Worm (Caenorhabditis elegans) whole organism, late embryonic: ENCODE results near the gene F42A10.6.
A peak's percentile ranks its signal among the peaks of the same experiment; 100 is the strongest.

Experiments used
- C08G9.2 ChIP-seq: sonication (generic microtip); optimal IDR thresholded peaks from 2 replicates; lab custom pipeline; 2016; ENCODE audit warnings: mild to moderate bottlenecking, missing genetic modification characterization, moderate library complexity, missing compliant biosample characterization
- C38D4.7 ChIP-seq: fragments of 200-800 bp; sonication (Bioruptor generic); optimal IDR thresholded peaks from 2 replicates; lab custom pipeline; 2018; ENCODE audit warnings: mild to moderate bottlenecking, missing genetic modification characterization, moderate library complexity, missing compliant biosample characterization
- K02D7.2 ChIP-seq: sonication (generic microtip); optimal IDR thresholded peaks from 2 replicates; lab custom pipeline; 2017; ENCODE audit warnings: mild to moderate bottlenecking, missing genetic modification characterization, missing compliant biosample characterization
- K09A11.1 ChIP-seq: sonication (generic microtip); optimal IDR thresholded peaks from 2 replicates; lab custom pipeline; 2017; ENCODE audit warnings: antibody characterized with exemption, mild to moderate bottlenecking, missing genetic modification characterization, missing compliant biosample characterization; ENCODE audit not compliant: insufficient read depth
- ahr-1 ChIP-seq: sonication (generic microtip); optimal IDR thresholded peaks from 2 replicates; lab custom pipeline; 2016; ENCODE audit warnings: missing genetic modification characterization, missing compliant biosample characterization
- ceh-14 ChIP-seq: sonication (generic microtip); optimal IDR thresholded peaks from 2 replicates; lab custom pipeline; 2016; ENCODE audit warnings: missing genotype, missing genetic modification characterization, missing compliant biosample characterization
- ceh-2 ChIP-seq: sonication (generic microtip); optimal IDR thresholded peaks from 2 replicates; lab custom pipeline; 2016; ENCODE audit warnings: missing genotype, missing genetic modification characterization, missing compliant biosample characterization
- ceh-22 ChIP-seq: sonication (generic microtip); optimal IDR thresholded peaks from 2 replicates; lab custom pipeline; 2017; ENCODE audit warnings: missing biosample characterization, missing genetic modification characterization
- ceh-24 ChIP-seq: sonication (generic microtip); optimal IDR thresholded peaks from 2 replicates; lab custom pipeline; 2016; ENCODE audit warnings: mild to moderate bottlenecking, missing genetic modification characterization, missing compliant biosample characterization
- ceh-45 ChIP-seq: fragments of 200-800 bp; sonication (Bioruptor generic); IDR thresholded peaks from 2 replicates; pipeline ENCODE4 v1.3.6; 2022; ENCODE audit warnings: missing genetic modification reagents, missing genetic modification characterization, missing compliant biosample characterization
- ceh-6 ChIP-seq: fragments of 200-800 bp; sonication (Bioruptor generic); optimal IDR thresholded peaks from 2 replicates; lab custom pipeline; 2018; ENCODE audit warnings: mild to moderate bottlenecking, missing genetic modification characterization, missing compliant biosample characterization
- ceh-9 ChIP-seq: sonication (generic microtip); optimal IDR thresholded peaks from 2 replicates; lab custom pipeline; 2016; ENCODE audit warnings: mild to moderate bottlenecking, missing genetic modification characterization, inconsistent platforms, missing compliant biosample characterization
- dmd-4 ChIP-seq: sonication (generic microtip); optimal IDR thresholded peaks from 2 replicates; lab custom pipeline; 2016; ENCODE audit warnings: borderline replicate concordance, missing genetic modification characterization, missing compliant biosample characterization
- elt-2 ChIP-seq: sonication (generic microtip); optimal IDR thresholded peaks from 2 replicates; lab custom pipeline; 2016; ENCODE audit warnings: missing genetic modification reagents, missing genetic modification characterization, missing compliant biosample characterization
- elt-4 ChIP-seq: sonication (generic microtip); optimal IDR thresholded peaks from 2 replicates; lab custom pipeline; 2016; ENCODE audit warnings: missing genetic modification characterization, missing compliant biosample characterization
- ets-4 ChIP-seq: sonication (generic microtip); optimal IDR thresholded peaks from 2 replicates; lab custom pipeline; 2016; ENCODE audit warnings: missing genetic modification characterization, missing compliant biosample characterization
- eyg-1 ChIP-seq: sonication (generic microtip); optimal IDR thresholded peaks from 2 replicates; lab custom pipeline; 2016; ENCODE audit warnings: missing genotype, missing genetic modification characterization, missing compliant biosample characterization
- fax-1 ChIP-seq: sonication (generic microtip); optimal IDR thresholded peaks from 2 replicates; lab custom pipeline; 2016; ENCODE audit warnings: missing genotype, missing genetic modification characterization, missing compliant biosample characterization
- fkh-10 ChIP-seq: fragments of 150-350 bp; optimal IDR thresholded peaks from 2 replicates; lab custom pipeline; 2014; ENCODE audit warnings: missing biosample characterization, missing genetic modification reagents, missing genetic modification characterization
- gmeb-2 ChIP-seq: sonication (generic microtip); optimal IDR thresholded peaks from 2 replicates; lab custom pipeline; 2016; ENCODE audit warnings: missing genetic modification characterization, inconsistent platforms, missing compliant biosample characterization
- hlh-13 ChIP-seq: fragments of 200-800 bp; sonication (Bioruptor generic); optimal IDR thresholded peaks from 2 replicates; lab custom pipeline; 2018; ENCODE audit warnings: mild to moderate bottlenecking, missing genetic modification characterization, missing compliant biosample characterization
- hlh-15 ChIP-seq: sonication (generic microtip); optimal IDR thresholded peaks from 2 replicates; lab custom pipeline; 2016; ENCODE audit warnings: missing genetic modification characterization, missing compliant biosample characterization
- hlh-6 ChIP-seq: sonication (generic microtip); optimal IDR thresholded peaks from 2 replicates; lab custom pipeline; 2016; ENCODE audit warnings: missing genotype, missing genetic modification characterization, missing compliant biosample characterization
- hlh-8 ChIP-seq: sonication (generic microtip); optimal IDR thresholded peaks from 2 replicates; lab custom pipeline; 2016; ENCODE audit warnings: missing genotype, missing genetic modification characterization, missing compliant biosample characterization
- lim-6 ChIP-seq: sonication (generic microtip); optimal IDR thresholded peaks from 2 replicates; lab custom pipeline; 2016; ENCODE audit warnings: missing genetic modification characterization, missing compliant biosample characterization
- nhr-11 ChIP-seq: fragments of 150-350 bp; optimal IDR thresholded peaks from 2 replicates; lab custom pipeline; 2014; ENCODE audit warnings: missing biosample characterization, missing genetic modification characterization
- pha-4 ChIP-seq: fragments of 150-350 bp; optimal IDR thresholded peaks from 2 replicates; lab custom pipeline; 2018; ENCODE audit warnings: missing biosample characterization, missing genetic modification reagents, missing genetic modification characterization
- syd-9 ChIP-seq: sonication (generic microtip); optimal IDR thresholded peaks from 2 replicates; lab custom pipeline; 2016; ENCODE audit warnings: mild to moderate bottlenecking, missing genetic modification characterization, moderate library complexity, missing compliant biosample characterization
- tbx-2 ChIP-seq: sonication (generic microtip); optimal IDR thresholded peaks from 2 replicates; lab custom pipeline; 2016; ENCODE audit warnings: missing genetic modification characterization, missing compliant biosample characterization
- tbx-7 ChIP-seq: sonication (generic microtip); optimal IDR thresholded peaks from 2 replicates; lab custom pipeline; 2016; ENCODE audit warnings: missing genotype, missing genetic modification characterization, missing compliant biosample characterization
- ttx-3 ChIP-seq: sonication (generic microtip); optimal IDR thresholded peaks from 2 replicates; lab custom pipeline; 2016; ENCODE audit warnings: missing genetic modification reagents, missing genetic modification characterization, missing compliant biosample characterization
- unc-3 ChIP-seq, 2 experiments: fragments of 200-800 bp in 1 of 2; sonication (Bioruptor generic) in 1 of 2; sonication (generic microtip) in 1 of 2; conservative IDR thresholded peaks in 1 of 2; optimal IDR thresholded peaks in 1 of 2; 2 replicates each; pipeline versions ENCODE4 v1.3.6 to Lab custom; 2016 to 2022; ENCODE audit warnings: missing compliant biosample characterization in 2 of 2, missing genetic modification characterization in 2 of 2, missing genetic modification reagents in 1 of 2
- unc-55 ChIP-seq: sonication (generic microtip); optimal IDR thresholded peaks from 2 replicates; lab custom pipeline; 2017; ENCODE audit warnings: missing biosample characterization, missing genetic modification reagents, missing genetic modification characterization
- unc-86 ChIP-seq: sonication (generic microtip); optimal IDR thresholded peaks from 2 replicates; lab custom pipeline; 2016; ENCODE audit warnings: missing genetic modification characterization, missing compliant biosample characterization
- ztf-16 ChIP-seq: sonication (generic microtip); optimal IDR thresholded peaks from 2 replicates; lab custom pipeline; 2017; ENCODE audit warnings: missing genetic modification characterization, missing compliant biosample characterization

F42A10.6 gene

DNA sequence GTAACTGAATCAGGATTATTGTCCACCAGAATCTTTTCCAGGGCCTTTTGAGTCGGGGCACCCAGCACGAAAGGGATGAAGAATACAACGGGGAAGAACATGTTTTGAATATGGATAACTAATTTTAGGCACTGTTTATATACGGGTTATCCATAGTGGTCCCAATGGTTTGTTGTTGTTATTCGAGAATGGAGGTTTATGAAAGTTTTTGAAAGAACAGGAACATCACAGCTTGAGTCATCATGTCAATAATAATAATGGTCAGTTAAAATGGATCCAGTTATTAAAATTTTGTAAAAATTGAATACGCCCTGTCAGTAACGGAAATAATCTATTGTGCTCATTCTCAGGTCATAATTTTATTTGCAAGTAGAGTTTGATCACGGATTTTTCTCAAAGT, 6.5 kb upstream of the F42A10.6 start, which contains the start of gene nas-28:
TSS of gene nas-28 (minus strand) at position 101 of the 400 bp plus-strand sequence.
- TF ChIP-seq nhr-11 (tag; lab: Kevin White, UChicago) = no peak

DNA sequence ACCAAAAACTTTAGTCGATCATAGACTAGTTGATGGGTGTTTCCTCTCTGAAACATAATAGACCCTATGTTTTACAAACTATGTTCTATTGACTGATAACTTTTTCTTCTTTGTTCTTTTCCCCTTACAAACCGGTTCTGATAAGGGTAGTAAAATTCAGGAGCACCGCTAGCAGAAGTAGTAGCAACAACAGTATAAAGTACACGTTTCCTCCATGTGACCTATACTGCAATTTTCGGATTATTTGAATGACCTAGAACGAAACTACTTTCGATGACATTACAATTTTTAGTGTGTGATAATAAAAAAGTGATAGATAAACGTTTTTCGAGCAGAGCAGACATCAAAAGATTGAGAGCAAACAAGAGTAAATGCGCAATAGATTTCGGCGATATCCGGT, 3.6 kb upstream of the F42A10.6 start:
- TF ChIP-seq tbx-2 (tag; lab: Kevin White, UChicago) (no peak), unc-86 (tag; lab: Kevin White, UChicago) (no peak), elt-2 (peak; percentile 20), hlh-6 (tag; lab: Kevin White, UChicago) (no peak), eyg-1 (tag; lab: Kevin White, UChicago) (no peak), elt-4 (tag; lab: Kevin White, UChicago) (no peak), gmeb-2 (tag; lab: Kevin White, UChicago) (no peak)

DNA sequence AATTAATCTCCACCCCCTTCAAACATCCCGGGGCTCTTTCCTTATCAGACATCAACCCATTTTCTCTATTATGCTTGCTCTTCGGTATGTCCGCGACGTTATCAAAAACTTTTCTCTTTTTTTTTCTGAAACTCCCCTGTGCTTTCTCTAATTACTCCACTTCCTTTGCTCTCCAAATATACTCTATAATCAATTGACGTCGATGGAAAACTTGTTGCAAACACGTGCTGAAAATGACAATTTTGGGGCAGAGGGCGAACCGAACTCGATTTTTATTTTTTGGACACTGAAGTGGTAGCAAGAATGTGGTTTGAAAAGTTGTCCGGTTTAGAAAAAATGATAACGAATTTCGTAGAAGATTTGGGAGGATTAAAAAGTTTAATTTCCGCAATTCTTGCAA, 2.4 kb upstream of the F42A10.6 start:
- no peak for TF ChIP-seq ttx-3 (tag; lab: Kevin White, UChicago)
- TF ChIP-seq syd-9 (tag; lab: Kevin White, UChicago) = no peak
- TF ChIP-seq ets-4 = no peak
- TF ChIP-seq ceh-6 (GFP tag; lab: Kevin White, UChicago) = no peak
- no peak for TF ChIP-seq ceh-24 (tag; lab: Kevin White, UChicago)
- TF ChIP-seq fkh-10 (GFP tag; lab: Kevin White, UChicago) = no peak
- TF ChIP-seq K02D7.2 (tag; lab: Kevin White, UChicago) = no peak
- no peak for TF ChIP-seq dmd-4 (tag; lab: Kevin White, UChicago)
- TF ChIP-seq ceh-2 (tag; lab: Kevin White, UChicago) = no peak
- TF ChIP-seq ceh-9 (tag; lab: Kevin White, UChicago) = no peak
- no peak for TF ChIP-seq gmeb-2 (tag; lab: Kevin White, UChicago)
- no peak for TF ChIP-seq tbx-7 (tag; lab: Kevin White, UChicago)
- no peak for TF ChIP-seq ceh-45 (GFP tag; lab: Robert Waterston, UW)
- no peak for TF ChIP-seq K09A11.1
- no peak for TF ChIP-seq fax-1
- TF ChIP-seq hlh-6 (tag; lab: Kevin White, UChicago) = no peak
- no peak for TF ChIP-seq hlh-8 (tag; lab: Kevin White, UChicago)
- no peak for TF ChIP-seq pha-4 (tag; lab: Kevin White, UChicago)
- TF ChIP-seq, all 69 proteins: peak for 0

DNA sequence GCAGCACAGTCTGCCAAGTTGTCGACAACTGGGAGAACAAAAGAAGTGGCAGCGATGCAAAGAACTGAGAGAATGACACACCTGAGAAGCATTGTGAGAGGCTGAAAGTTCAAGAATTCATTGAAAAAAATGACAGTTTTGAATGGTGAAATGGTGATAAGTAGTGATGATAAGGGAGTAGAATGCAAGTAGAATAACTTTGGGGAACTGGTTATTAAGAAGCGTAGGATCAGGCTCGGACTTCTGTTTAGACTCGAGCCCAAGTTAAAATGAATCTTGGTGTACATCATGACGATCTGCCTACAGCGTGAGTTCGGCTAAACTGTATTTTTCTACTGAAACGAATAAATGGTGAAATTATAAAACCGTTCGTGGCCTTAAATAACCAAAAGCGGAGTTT, 1.9 kb upstream of the F42A10.6 start, which contains the start of gene F42A10.7:
TSS of gene F42A10.7 (minus strand) at position 101 of the 400 bp plus-strand sequence.
- TF ChIP-seq ceh-6 (GFP tag; lab: Kevin White, UChicago) = no peak
- TF ChIP-seq hlh-8 (tag; lab: Kevin White, UChicago) = no peak
- no peak for TF ChIP-seq C08G9.2 (tag; lab: Kevin White, UChicago)
- no peak for TF ChIP-seq tbx-2 (tag; lab: Kevin White, UChicago)
- TF ChIP-seq ceh-14 (tag; lab: Kevin White, UChicago) = no peak
- TF ChIP-seq hlh-15 (tag; lab: Kevin White, UChicago) = no peak
- TF ChIP-seq ahr-1 (tag; lab: Kevin White, UChicago) = no peak
- no peak for TF ChIP-seq ceh-22 (tag; lab: Kevin White, UChicago)
- TF ChIP-seq pha-4 (tag; lab: Kevin White, UChicago) = no peak
- no peak for TF ChIP-seq ceh-9 (tag; lab: Kevin White, UChicago)
- no peak for TF ChIP-seq C38D4.7 (GFP tag; lab: Kevin White, UChicago)
- TF ChIP-seq ztf-16 = no peak
- no peak for TF ChIP-seq hlh-13 (GFP tag; lab: Kevin White, UChicago)
- TF ChIP-seq fkh-10 (GFP tag; lab: Kevin White, UChicago) = no peak
- TF ChIP-seq unc-55 (GFP tag; lab: Kevin White, UChicago) = no peak
- no peak for TF ChIP-seq lim-6 (tag; lab: Kevin White, UChicago)
- TF ChIP-seq dmd-4 (tag; lab: Kevin White, UChicago) = no peak
- no peak for TF ChIP-seq unc-3 (GFP tag; conservative IDR thresholded peaks at IDR 0.05; lab: Robert Waterston, UW)
- TF ChIP-seq unc-3 (tag; optimal IDR thresholded peaks at IDR 0.05; lab: Kevin White, UChicago) = no peak
- TF ChIP-seq, all 69 proteins: peak for 0
